Worm (Caenorhabditis elegans): ENCODE data around the gene T24A6.17.

ce11 chrV:3530403-3530802, 33.8 kb downstream of the T24A6.17 start, which contains the start of gene srbc-66:
- TF ChIP-seq nhr-76 (tag; optimal IDR thresholded peaks at IDR 0.05), result no peak
- no peak for TF ChIP-seq unc-39 (tag; optimal IDR thresholded peaks at IDR 0.05)
- TF ChIP-seq nhr-77 (tag; optimal IDR thresholded peaks at IDR 0.05), result no peak
- no peak for TF ChIP-seq nhr-43 (tag; optimal IDR thresholded peaks at IDR 0.05; ENCODE audit: poor library complexity, severe bottlenecking)
- no peak for TF ChIP-seq tbx-2 (tag; optimal IDR thresholded peaks at IDR 0.05)
- no peak for TF ChIP-seq aly-2 (tag; optimal IDR thresholded peaks at IDR 0.05)

Data from whole organism, L3 larva.